Fruit fly (Drosophila melanogaster) whole organism, embryonic: ENCODE data around the gene Dok.

Source experiments
- Asciz ChIP-seq: fragments of 200-800 bp; sonication (Bioruptor generic); optimal IDR thresholded peaks from 2 replicates; lab custom pipeline; 2017; ENCODE audit warnings: missing biosample characterization, mild to moderate bottlenecking, missing genetic modification characterization, missing genetic modification reagents
- Awh ChIP-seq: fragments of 200-800 bp; sonication (Bioruptor generic); IDR thresholded peaks from 2 replicates; pipeline ENCODE4, ENCODE4 v1.3.6; 2022; ENCODE audit warnings: missing biosample characterization, missing genetic modification characterization
- CG10565 ChIP-seq: fragments of 200-800 bp; sonication (Bioruptor generic); optimal IDR thresholded peaks from 3 replicates; lab custom pipeline; 2016; ENCODE audit warnings: missing biosample characterization, mild to moderate bottlenecking, missing genetic modification characterization
- CG10959 ChIP-seq: fragments of 200-800 bp; sonication (Bioruptor generic); IDR thresholded peaks from 2 replicates; pipeline ENCODE4 v1.3.6; 2022; ENCODE audit warnings: missing biosample characterization, missing genetic modification characterization
- CG11504 ChIP-seq: fragments of 200-800 bp; sonication (Bioruptor generic); optimal IDR thresholded peaks from 3 replicates; lab custom pipeline; 2019; ENCODE audit warnings: missing biosample characterization, mild to moderate bottlenecking, missing genetic modification characterization, moderate library complexity
- CG12299 ChIP-seq: fragments of 200-800 bp; sonication (Bioruptor generic); optimal IDR thresholded peaks from 2 replicates; lab custom pipeline; 2018; ENCODE audit warnings: missing biosample characterization, mild to moderate bottlenecking, missing genetic modification characterization
- CG12942 ChIP-seq: fragments of 200-800 bp; sonication (Bioruptor generic); optimal IDR thresholded peaks from 3 replicates; lab custom pipeline; 2016; ENCODE audit warnings: missing biosample characterization, missing genetic modification characterization
- CG13296 ChIP-seq: fragments of 200-800 bp; sonication (Bioruptor generic); optimal IDR thresholded peaks from 3 replicates; lab custom pipeline; 2018; ENCODE audit warnings: missing biosample characterization, mild to moderate bottlenecking, missing genetic modification characterization
- CG14014 ChIP-seq: fragments of 200-800 bp; sonication (Bioruptor generic); IDR thresholded peaks from 2 replicates; pipeline ENCODE4 v1.3.6; 2022; ENCODE audit warnings: missing biosample characterization, missing genetic modification characterization
- CG14050 ChIP-seq: fragments of 200-800 bp; sonication (Bioruptor generic); IDR thresholded peaks from 3 replicates; pipeline ENCODE4 v1.3.6; 2022; ENCODE audit warnings: missing biosample characterization, missing genetic modification characterization
- CG14710 ChIP-seq: fragments of 200-800 bp; sonication (Bioruptor generic); optimal IDR thresholded peaks from 3 replicates; lab custom pipeline; 2019; ENCODE audit warnings: missing biosample characterization, mild to moderate bottlenecking, missing genetic modification characterization, moderate library complexity
- CG15269 ChIP-seq: fragments of 200-800 bp; sonication (Bioruptor generic); optimal IDR thresholded peaks from 2 replicates; lab custom pipeline; 2018; ENCODE audit warnings: missing biosample characterization, mild to moderate bottlenecking, missing genetic modification characterization, moderate library complexity
- CG16815 ChIP-seq: fragments of 200-800 bp; sonication (Bioruptor generic); optimal IDR thresholded peaks from 3 replicates; lab custom pipeline; 2017; ENCODE audit warnings: missing biosample characterization, mild to moderate bottlenecking, missing genetic modification characterization
- CG18619 ChIP-seq: fragments of 200-800 bp; sonication (Bioruptor generic); optimal IDR thresholded peaks from 3 replicates; lab custom pipeline; 2017; ENCODE audit warnings: missing biosample characterization, mild to moderate bottlenecking, missing genetic modification characterization
- CG2889 ChIP-seq: fragments of 200-800 bp; sonication (Bioruptor generic); IDR thresholded peaks from 3 replicates; pipeline ENCODE4 v1.3.6; 2022; ENCODE audit warnings: missing biosample characterization, missing genetic modification characterization
- CG31224 ChIP-seq: fragments of 200-800 bp; sonication (Bioruptor generic); IDR thresholded peaks from 2 replicates; pipeline ENCODE4 v1.3.6; 2022; ENCODE audit warnings: missing biosample characterization, missing genetic modification characterization
- CG31388 ChIP-seq: fragments of 200-800 bp; sonication (Bioruptor generic); optimal IDR thresholded peaks from 2 replicates; lab custom pipeline; 2016; ENCODE audit warnings: missing biosample characterization, missing genetic modification characterization
- CG31441 ChIP-seq: fragments of 200-800 bp; sonication (Bioruptor generic); IDR thresholded peaks from 2 replicates; pipeline ENCODE4 v1.3.6; 2022; ENCODE audit warnings: missing biosample characterization, missing genetic modification characterization
- CG33557 ChIP-seq: fragments of 200-800 bp; sonication (Bioruptor generic); optimal IDR thresholded peaks from 2 replicates; lab custom pipeline; 2019; ENCODE audit warnings: missing biosample characterization, mild to moderate bottlenecking, missing genetic modification characterization, moderate library complexity
- CG42726 ChIP-seq: fragments of 200-800 bp; sonication (Bioruptor generic); IDR thresholded peaks from 2 replicates; pipeline ENCODE4 v1.3.6; 2022; ENCODE audit warnings: missing biosample characterization, missing genetic modification characterization; ENCODE audit not compliant: partially characterized antibody
- CG4424 ChIP-seq: fragments of 200-800 bp; sonication (Bioruptor generic); optimal IDR thresholded peaks from 3 replicates; lab custom pipeline; 2016; ENCODE audit warnings: missing biosample characterization, missing genetic modification characterization
- CG4617 ChIP-seq: fragments of 200-800 bp; sonication (Bioruptor generic); optimal IDR thresholded peaks from 3 replicates; lab custom pipeline; 2016; ENCODE audit warnings: missing biosample characterization, missing genetic modification characterization, borderline replicate concordance
- CG6254 ChIP-seq: fragments of 200-800 bp; sonication (Bioruptor generic); optimal IDR thresholded peaks from 3 replicates; lab custom pipeline; 2017; ENCODE audit warnings: mild to moderate bottlenecking, missing biosample characterization, missing genetic modification reagents, missing genetic modification characterization
- CG6654 ChIP-seq: fragments of 200-800 bp; sonication (Bioruptor generic); optimal IDR thresholded peaks from 2 replicates; lab custom pipeline; 2017; ENCODE audit warnings: missing biosample characterization, mild to moderate bottlenecking, missing genetic modification characterization
- CG6813 ChIP-seq: fragments of 200-800 bp; sonication (Bioruptor generic); optimal IDR thresholded peaks from 2 replicates; lab custom pipeline; 2017; ENCODE audit warnings: missing biosample characterization, missing genetic modification characterization, mild to moderate bottlenecking, moderate library complexity, missing genetic modification reagents
- Hr3 ChIP-seq: fragments of 200-800 bp; sonication (Bioruptor generic); optimal IDR thresholded peaks from 3 replicates; lab custom pipeline; 2016; ENCODE audit warnings: missing biosample characterization, missing genetic modification characterization
- Nf-YB ChIP-seq: fragments of 200-800 bp; sonication (Bioruptor generic); optimal IDR thresholded peaks from 3 replicates; lab custom pipeline; 2019; ENCODE audit warnings: missing biosample characterization, mild to moderate bottlenecking, missing genetic modification characterization, moderate library complexity
- Side ChIP-seq: fragments of 200-800 bp; sonication (Bioruptor generic); optimal IDR thresholded peaks from 2 replicates; lab custom pipeline; 2016; ENCODE audit warnings: missing biosample characterization, missing genetic modification characterization
- Sry-β ChIP-seq: fragments of 200-800 bp; sonication (Bioruptor generic); optimal IDR thresholded peaks from 2 replicates; lab custom pipeline; 2018; ENCODE audit warnings: missing biosample characterization, mild to moderate bottlenecking, missing genetic modification characterization, moderate library complexity
- Xrp1 ChIP-seq: fragments of 200-800 bp; sonication (Bioruptor generic); IDR thresholded peaks from 2 replicates; pipeline ENCODE4 v1.3.6; 2022; ENCODE audit warnings: missing biosample characterization, missing genetic modification characterization
- btn ChIP-seq: fragments of 200-800 bp; sonication (Bioruptor generic); optimal IDR thresholded peaks from 2 replicates; lab custom pipeline; 2016; ENCODE audit warnings: missing biosample characterization, missing genetic modification characterization
- croc ChIP-seq: fragments of 200-800 bp; sonication (Bioruptor generic); conservative IDR thresholded peaks from 3 replicates; pipeline ENCODE4 v1.3.6; 2022; ENCODE audit warnings: missing biosample characterization, missing genetic modification characterization
- dmrt11E ChIP-seq: fragments of 200-800 bp; sonication (Bioruptor generic); optimal IDR thresholded peaks from 3 replicates; lab custom pipeline; 2018; ENCODE audit warnings: missing biosample characterization, mild to moderate bottlenecking, missing genetic modification characterization, moderate library complexity
- esg ChIP-seq: fragments of 200-800 bp; sonication (Bioruptor generic); conservative IDR thresholded peaks from 2 replicates; pipeline ENCODE4 v1.3.6; 2022; ENCODE audit warnings: missing biosample characterization, missing genetic modification characterization
- fd102C ChIP-seq: fragments of 200-800 bp; sonication (Bioruptor generic); optimal IDR thresholded peaks from 2 replicates; lab custom pipeline; 2018; ENCODE audit warnings: missing biosample characterization, mild to moderate bottlenecking, missing genetic modification characterization, moderate library complexity
- fd64A ChIP-seq: fragments of 200-800 bp; sonication (Bioruptor generic); optimal IDR thresholded peaks from 3 replicates; lab custom pipeline; 2018; ENCODE audit warnings: missing biosample characterization, mild to moderate bottlenecking, missing genetic modification characterization
- hkb ChIP-seq, 2 experiments: fragments of 200-800 bp in 1 of 2; fragments of >200 bp in 1 of 2; sonication (Bioruptor generic) in 1 of 2; IDR thresholded peaks in 1 of 2; optimal IDR thresholded peaks in 1 of 2; 2 replicates each; pipeline versions ENCODE4 v1.3.6 to Lab custom; 2017 to 2022; ENCODE audit warnings: missing biosample characterization in 1 of 2, missing genetic modification characterization in 1 of 2
- hth ChIP-seq: fragments of >200 bp; optimal IDR thresholded peaks from 2 replicates; lab custom pipeline; 2017; ENCODE audit warnings: inconsistent platforms
- jigr1 ChIP-seq: fragments of 200-800 bp; sonication (Bioruptor generic); IDR thresholded peaks from 3 replicates; pipeline ENCODE4 v1.3.6; 2022; ENCODE audit warnings: missing biosample characterization, missing genetic modification characterization
- mam ChIP-seq: fragments of 200-800 bp; sonication (Bioruptor generic); optimal IDR thresholded peaks from 3 replicates; lab custom pipeline; 2016; ENCODE audit warnings: missing biosample characterization, missing genetic modification characterization
- nerfin-2 ChIP-seq: fragments of 200-800 bp; sonication (Bioruptor generic); IDR thresholded peaks from 2 replicates; pipeline ENCODE4 v1.3.6; 2022; ENCODE audit warnings: missing biosample characterization, missing genetic modification characterization; ENCODE audit not compliant: partially characterized antibody
- pzg ChIP-seq: fragments of 200-800 bp; sonication (Bioruptor generic); optimal IDR thresholded peaks from 3 replicates; lab custom pipeline; 2018; ENCODE audit warnings: missing biosample characterization, mild to moderate bottlenecking, missing genetic modification characterization, moderate library complexity
- ranshi ChIP-seq: fragments of 200-800 bp; sonication (Bioruptor generic); IDR thresholded peaks from 2 replicates; pipeline ENCODE4 v1.3.6; 2022; ENCODE audit warnings: missing biosample characterization, missing genetic modification characterization
- shn ChIP-seq: fragments of 200-800 bp; sonication (Bioruptor generic); optimal IDR thresholded peaks from 3 replicates; lab custom pipeline; 2016; ENCODE audit warnings: missing biosample characterization, missing genetic modification characterization
- slbo ChIP-seq: fragments of 200-800 bp; sonication (Bioruptor generic); IDR thresholded peaks from 2 replicates; pipeline ENCODE4 v1.3.6; 2022; ENCODE audit warnings: missing biosample characterization, missing genetic modification characterization
- sob ChIP-seq: fragments of 200-800 bp; sonication (Bioruptor generic); IDR thresholded peaks from 2 replicates; pipeline ENCODE4 v1.3.6; 2022; ENCODE audit warnings: missing biosample characterization, missing genetic modification characterization
- tio ChIP-seq: fragments of 200-800 bp; sonication (Bioruptor generic); optimal IDR thresholded peaks from 2 replicates; lab custom pipeline; 2017; ENCODE audit warnings: missing biosample characterization, missing genetic modification characterization, inconsistent platforms
- unpg ChIP-seq: fragments of 200-800 bp; sonication (Bioruptor generic); optimal IDR thresholded peaks from 3 replicates; lab custom pipeline; 2018; ENCODE audit warnings: missing biosample characterization, mild to moderate bottlenecking, missing genetic modification characterization, moderate library complexity
- wor ChIP-seq: fragments of 200-800 bp; sonication (Bioruptor generic); IDR thresholded peaks from 2 replicates; pipeline ENCODE4 v1.3.6; 2022; ENCODE audit warnings: missing biosample characterization, missing genetic modification characterization
- zf30C ChIP-seq: fragments of 200-800 bp; sonication (Bioruptor generic); optimal IDR thresholded peaks from 3 replicates; lab custom pipeline; 2018; ENCODE audit warnings: missing biosample characterization, mild to moderate bottlenecking, missing genetic modification characterization

Dok gene

dm6 chrX:7334801-7335176 is 10.8 kb downstream of the Dok start (continued):
- TF ChIP-seq jigr1 (GFP tag; lab: Robert Waterston, UW) (peak; percentile 41; the same call in 1 of the 3 replicates), fd64A (GFP tag; lab: Kevin White, UChicago) (no peak), unpg (peak; percentile 83), wor (GFP tag; lab: Robert Waterston, UW) (peak; percentile 45), CG14710 (tag; lab: Kevin White, UChicago) (peak; percentile 84), Side (GFP tag; lab: Kevin White, UChicago) (no peak), CG6654 (no peak), CG4424 (GFP tag; lab: Kevin White, UChicago) (peak; percentile 58), Sry-β (GFP tag; lab: Kevin White, UChicago) (no peak), hth (no peak), esg (GFP tag; lab: Robert Waterston, UW) (peak; percentile 74), CG12942 (peak; percentile 14), CG12299 (tag; lab: Kevin White, UChicago) (peak; percentile 71), Awh (GFP tag; lab: Robert Waterston, UW) (peak; percentile 47; the same call in 1 of the 2 replicates), CG2889 (GFP tag; lab: Robert Waterston, UW) (0 out of 3 replicates have a peak, but pooled peaks have one; percentile 66), CG31388 (peak; percentile 27), shn (no peak), CG14014 (GFP tag; lab: Robert Waterston, UW) (peak; percentile 68), pzg (no peak), CG42726 (GFP tag; lab: Robert Waterston, UW) (no peak), CG4617 (GFP tag; lab: Kevin White, UChicago) (peak; percentile 2), dmrt11E (tag; lab: Kevin White, UChicago) (peak; percentile 87), btn (GFP tag; lab: Kevin White, UChicago) (no peak), CG10565 (GFP tag; lab: Kevin White, UChicago) (no peak), CG18619 (GFP tag; lab: Kevin White, UChicago) (peak; percentile 78), CG11504 (tag; lab: Kevin White, UChicago) (peak; percentile 84), Xrp1 (peak; percentile 80), CG14050 (GFP tag; lab: Robert Waterston, UW) (0 out of 3 replicates have a peak, but pooled peaks have one; percentile 21), ranshi (GFP tag; lab: Robert Waterston, UW) (peak; percentile 72), CG16815 (GFP tag; lab: Kevin White, UChicago) (peak; percentile 39), CG6813 (GFP tag; lab: Kevin White, UChicago) (peak; percentile 69), mam (GFP tag; lab: Kevin White, UChicago) (no peak), zf30C (GFP tag; lab: Kevin White, UChicago) (no peak), fd102C (GFP tag; lab: Kevin White, UChicago) (no peak), CG13296 (GFP tag; lab: Kevin White, UChicago) (peak; percentile 73), CG15269 (peak; percentile 85), nerfin-2 (no peak), tio (GFP tag; lab: Kevin White, UChicago) (peak; percentile 58), CG31224 (GFP tag; lab: Robert Waterston, UW) (peak; percentile 54), Nf-YB (GFP tag; lab: Kevin White, UChicago) (peak; percentile 71), CG33557 (GFP tag; lab: Kevin White, UChicago) (peak; percentile 77), CG6254 (GFP tag; lab: Kevin White, UChicago) (peak; percentile 60), hkb (optimal IDR thresholded peaks at IDR 0.05; lab: Kevin White, UChicago) (no peak), hkb (GFP tag; IDR thresholded peaks at IDR 0.05; lab: Robert Waterston, UW) (peak; percentile 80), Hr3 (peak; percentile 65), CG31441 (GFP tag; lab: Robert Waterston, UW) (peak; percentile 77), sob (peak; percentile 73), croc (GFP tag; lab: Robert Waterston, UW) (peak; percentile 57), CG10959 (GFP tag; lab: Robert Waterston, UW) (0 out of 2 replicates have a peak, but pooled peaks have one; percentile 14), slbo (peak; percentile 82), Asciz (GFP tag; lab: Kevin White, UChicago) (peak; percentile 73)
